Worm (Caenorhabditis elegans) whole organism, late embryonic: ENCODE measurements around the gene rpl-32.

Experiments
- C08G9.2 ChIP-seq: sonication (generic microtip); optimal IDR thresholded peaks from 2 replicates; lab custom pipeline; 2016; ENCODE audit warnings: mild to moderate bottlenecking, missing genetic modification characterization, moderate library complexity, missing compliant biosample characterization
- C38D4.7 ChIP-seq: fragments of 200-800 bp; sonication (Bioruptor generic); optimal IDR thresholded peaks from 2 replicates; lab custom pipeline; 2018; ENCODE audit warnings: mild to moderate bottlenecking, missing genetic modification characterization, moderate library complexity, missing compliant biosample characterization
- F13H6.1 ChIP-seq: sonication (generic microtip); optimal IDR thresholded peaks from 2 replicates; lab custom pipeline; 2016; ENCODE audit warnings: missing genetic modification characterization, missing compliant biosample characterization
- K02D7.2 ChIP-seq: sonication (generic microtip); optimal IDR thresholded peaks from 2 replicates; lab custom pipeline; 2017; ENCODE audit warnings: mild to moderate bottlenecking, missing genetic modification characterization, missing compliant biosample characterization
- T23F11.4 ChIP-seq: fragments of 200-800 bp; sonication (Bioruptor generic); optimal IDR thresholded peaks from 2 replicates; lab custom pipeline; 2018; ENCODE audit warnings: mild to moderate bottlenecking, missing genetic modification characterization, missing compliant biosample characterization
- ahr-1 ChIP-seq: sonication (generic microtip); optimal IDR thresholded peaks from 2 replicates; lab custom pipeline; 2016; ENCODE audit warnings: missing genetic modification characterization, missing compliant biosample characterization
- ceh-18 ChIP-seq: sonication (generic microtip); optimal IDR thresholded peaks from 2 replicates; lab custom pipeline; 2016; ENCODE audit warnings: missing genetic modification characterization, missing compliant biosample characterization
- ceh-2 ChIP-seq: sonication (generic microtip); optimal IDR thresholded peaks from 2 replicates; lab custom pipeline; 2016; ENCODE audit warnings: missing genotype, missing genetic modification characterization, missing compliant biosample characterization
- ceh-22 ChIP-seq: sonication (generic microtip); optimal IDR thresholded peaks from 2 replicates; lab custom pipeline; 2017; ENCODE audit warnings: missing biosample characterization, missing genetic modification characterization
- ceh-24 ChIP-seq: sonication (generic microtip); optimal IDR thresholded peaks from 2 replicates; lab custom pipeline; 2016; ENCODE audit warnings: mild to moderate bottlenecking, missing genetic modification characterization, missing compliant biosample characterization
- ceh-31 ChIP-seq: sonication (generic microtip); optimal IDR thresholded peaks from 2 replicates; lab custom pipeline; 2016; ENCODE audit warnings: missing genetic modification characterization, missing compliant biosample characterization
- ceh-34 ChIP-seq: sonication (generic microtip); optimal IDR thresholded peaks from 2 replicates; lab custom pipeline; 2016; ENCODE audit warnings: mild to moderate bottlenecking, missing genetic modification characterization, missing compliant biosample characterization
- ceh-45 ChIP-seq: fragments of 200-800 bp; sonication (Bioruptor generic); IDR thresholded peaks from 2 replicates; pipeline ENCODE4 v1.3.6; 2022; ENCODE audit warnings: missing genetic modification reagents, missing genetic modification characterization, missing compliant biosample characterization
- ceh-48 ChIP-seq: sonication (generic microtip); optimal IDR thresholded peaks from 2 replicates; lab custom pipeline; 2016; ENCODE audit warnings: missing genetic modification characterization, inconsistent platforms, missing compliant biosample characterization
- ceh-6 ChIP-seq: fragments of 200-800 bp; sonication (Bioruptor generic); optimal IDR thresholded peaks from 2 replicates; lab custom pipeline; 2018; ENCODE audit warnings: mild to moderate bottlenecking, missing genetic modification characterization, missing compliant biosample characterization
- dmd-4 ChIP-seq: sonication (generic microtip); optimal IDR thresholded peaks from 2 replicates; lab custom pipeline; 2016; ENCODE audit warnings: borderline replicate concordance, missing genetic modification characterization, missing compliant biosample characterization
- dve-1 ChIP-seq: sonication (generic microtip); optimal IDR thresholded peaks from 2 replicates; lab custom pipeline; 2017; ENCODE audit warnings: antibody characterized with exemption, mild to moderate bottlenecking, missing genetic modification characterization, missing compliant biosample characterization
- elt-4 ChIP-seq: sonication (generic microtip); optimal IDR thresholded peaks from 2 replicates; lab custom pipeline; 2016; ENCODE audit warnings: missing genetic modification characterization, missing compliant biosample characterization
- ets-4 ChIP-seq: sonication (generic microtip); optimal IDR thresholded peaks from 2 replicates; lab custom pipeline; 2016; ENCODE audit warnings: missing genetic modification characterization, missing compliant biosample characterization
- eyg-1 ChIP-seq: sonication (generic microtip); optimal IDR thresholded peaks from 2 replicates; lab custom pipeline; 2016; ENCODE audit warnings: missing genotype, missing genetic modification characterization, missing compliant biosample characterization
- fax-1 ChIP-seq: sonication (generic microtip); optimal IDR thresholded peaks from 2 replicates; lab custom pipeline; 2016; ENCODE audit warnings: missing genotype, missing genetic modification characterization, missing compliant biosample characterization
- fkh-6 ChIP-seq: sonication (generic microtip); optimal IDR thresholded peaks from 2 replicates; lab custom pipeline; 2016; ENCODE audit warnings: missing genetic modification characterization, missing compliant biosample characterization
- gmeb-2 ChIP-seq: sonication (generic microtip); optimal IDR thresholded peaks from 2 replicates; lab custom pipeline; 2016; ENCODE audit warnings: missing genetic modification characterization, inconsistent platforms, missing compliant biosample characterization
- hlh-13 ChIP-seq: fragments of 200-800 bp; sonication (Bioruptor generic); optimal IDR thresholded peaks from 2 replicates; lab custom pipeline; 2018; ENCODE audit warnings: mild to moderate bottlenecking, missing genetic modification characterization, missing compliant biosample characterization
- hlh-15 ChIP-seq: sonication (generic microtip); optimal IDR thresholded peaks from 2 replicates; lab custom pipeline; 2016; ENCODE audit warnings: missing genetic modification characterization, missing compliant biosample characterization
- hlh-30 ChIP-seq: sonication (generic microtip); optimal IDR thresholded peaks from 2 replicates; lab custom pipeline; 2017; ENCODE audit warnings: antibody characterized with exemption, missing genetic modification characterization, missing compliant biosample characterization; ENCODE audit not compliant: insufficient read depth
- hlh-6 ChIP-seq: sonication (generic microtip); optimal IDR thresholded peaks from 2 replicates; lab custom pipeline; 2016; ENCODE audit warnings: missing genotype, missing genetic modification characterization, missing compliant biosample characterization
- hlh-8 ChIP-seq: sonication (generic microtip); optimal IDR thresholded peaks from 2 replicates; lab custom pipeline; 2016; ENCODE audit warnings: missing genotype, missing genetic modification characterization, missing compliant biosample characterization
- lim-6 ChIP-seq: sonication (generic microtip); optimal IDR thresholded peaks from 2 replicates; lab custom pipeline; 2016; ENCODE audit warnings: missing genetic modification characterization, missing compliant biosample characterization
- lin-11 ChIP-seq: fragments of 200-800 bp; sonication (Bioruptor generic); optimal IDR thresholded peaks from 2 replicates; lab custom pipeline; 2018; ENCODE audit warnings: mild to moderate bottlenecking, missing genetic modification characterization, missing compliant biosample characterization
- mec-3 ChIP-seq: sonication (generic microtip); optimal IDR thresholded peaks from 2 replicates; lab custom pipeline; 2016; ENCODE audit warnings: borderline replicate concordance, missing genetic modification characterization, missing compliant biosample characterization
- nfya-1 ChIP-seq: sonication (generic microtip); optimal IDR thresholded peaks from 2 replicates; lab custom pipeline; 2017; ENCODE audit warnings: missing genetic modification characterization, mild to moderate bottlenecking, missing compliant biosample characterization, antibody characterized with exemption, moderate library complexity
- nhr-11 ChIP-seq: fragments of 150-350 bp; optimal IDR thresholded peaks from 2 replicates; lab custom pipeline; 2014; ENCODE audit warnings: missing biosample characterization, missing genetic modification characterization
- npax-4 ChIP-seq: sonication (generic microtip); optimal IDR thresholded peaks from 2 replicates; lab custom pipeline; 2016; ENCODE audit warnings: missing genetic modification characterization, missing compliant biosample characterization
- odd-2 ChIP-seq: sonication (generic microtip); optimal IDR thresholded peaks from 2 replicates; lab custom pipeline; 2017; ENCODE audit warnings: antibody characterized with exemption, mild to moderate bottlenecking, missing genetic modification characterization, missing compliant biosample characterization
- pat-9 ChIP-seq: fragments of 200-800 bp; sonication (Bioruptor generic); optimal IDR thresholded peaks from 2 replicates; lab custom pipeline; 2018; ENCODE audit warnings: mild to moderate bottlenecking, missing genetic modification characterization, moderate library complexity, missing compliant biosample characterization
- pha-2 ChIP-seq: sonication (generic microtip); optimal IDR thresholded peaks from 2 replicates; lab custom pipeline; 2017; ENCODE audit warnings: mild to moderate bottlenecking, missing genetic modification characterization, missing compliant biosample characterization
- pha-4 ChIP-seq: fragments of 150-350 bp; optimal IDR thresholded peaks from 2 replicates; lab custom pipeline; 2018; ENCODE audit warnings: missing biosample characterization, missing genetic modification reagents, missing genetic modification characterization
- pqm-1 ChIP-seq: sonication (generic microtip); optimal IDR thresholded peaks from 2 replicates; lab custom pipeline; 2016; ENCODE audit warnings: missing genetic modification characterization, missing compliant biosample characterization
- ref-2 ChIP-seq: sonication (generic microtip); optimal IDR thresholded peaks from 2 replicates; lab custom pipeline; 2016; ENCODE audit warnings: missing genetic modification characterization, missing compliant biosample characterization
- rnt-1 ChIP-seq: sonication (generic microtip); optimal IDR thresholded peaks from 2 replicates; lab custom pipeline; 2016; ENCODE audit warnings: missing genetic modification characterization, missing compliant biosample characterization
- sdc-2 ChIP-seq: sonication (generic microtip); optimal IDR thresholded peaks from 2 replicates; lab custom pipeline; 2016; ENCODE audit warnings: missing genotype, missing genetic modification characterization, missing compliant biosample characterization
- sox-2 ChIP-seq: fragments of 200-800 bp; sonication (Bioruptor generic); IDR thresholded peaks from 2 replicates; pipeline ENCODE4 v1.3.6; 2022; ENCODE audit warnings: missing genetic modification reagents, missing genetic modification characterization, missing compliant biosample characterization
- sox-4 ChIP-seq: sonication (generic microtip); optimal IDR thresholded peaks from 2 replicates; lab custom pipeline; 2017; ENCODE audit warnings: mild to moderate bottlenecking, missing genetic modification characterization, inconsistent platforms, missing compliant biosample characterization
- syd-9 ChIP-seq: sonication (generic microtip); optimal IDR thresholded peaks from 2 replicates; lab custom pipeline; 2016; ENCODE audit warnings: mild to moderate bottlenecking, missing genetic modification characterization, moderate library complexity, missing compliant biosample characterization
- tbx-2 ChIP-seq: sonication (generic microtip); optimal IDR thresholded peaks from 2 replicates; lab custom pipeline; 2016; ENCODE audit warnings: missing genetic modification characterization, missing compliant biosample characterization
- tbx-7 ChIP-seq: sonication (generic microtip); optimal IDR thresholded peaks from 2 replicates; lab custom pipeline; 2016; ENCODE audit warnings: missing genotype, missing genetic modification characterization, missing compliant biosample characterization
- unc-42 ChIP-seq: sonication (generic microtip); optimal IDR thresholded peaks from 2 replicates; lab custom pipeline; 2016; ENCODE audit warnings: missing genotype, missing genetic modification characterization, missing compliant biosample characterization
- unc-55 ChIP-seq: sonication (generic microtip); optimal IDR thresholded peaks from 2 replicates; lab custom pipeline; 2017; ENCODE audit warnings: missing biosample characterization, missing genetic modification reagents, missing genetic modification characterization
- zip-5 ChIP-seq: sonication (generic microtip); optimal IDR thresholded peaks from 2 replicates; lab custom pipeline; 2016; ENCODE audit warnings: missing genetic modification characterization, missing compliant biosample characterization

The rpl-32 gene

ce11 chrII:9061099-9061498, 4.2 kb upstream of the rpl-32 start, which contains the start of gene T24B8.3:
Gene T24B8.3 (minus strand): TSS chrII:9061137.
- TF ChIP-seq ref-2, result no peak
- no peak for TF ChIP-seq nhr-11 (tag; lab: Kevin White, UChicago)
- TF ChIP-seq ceh-48 (tag; lab: Kevin White, UChicago), result no peak
- no peak for TF ChIP-seq F13H6.1 (tag; lab: Kevin White, UChicago)
- no peak for TF ChIP-seq ceh-18 (tag; lab: Kevin White, UChicago)
- TF ChIP-seq hlh-13 (GFP tag; lab: Kevin White, UChicago), result no peak
- TF ChIP-seq ceh-22 (tag; lab: Kevin White, UChicago), result no peak
- TF ChIP-seq npax-4, result no peak
- TF ChIP-seq mec-3 (tag; lab: Kevin White, UChicago), result no peak
- no peak for TF ChIP-seq C08G9.2 (tag; lab: Kevin White, UChicago)
- no peak for TF ChIP-seq eyg-1 (tag; lab: Kevin White, UChicago)
- TF ChIP-seq ceh-2 (tag; lab: Kevin White, UChicago), result no peak

DNA sequence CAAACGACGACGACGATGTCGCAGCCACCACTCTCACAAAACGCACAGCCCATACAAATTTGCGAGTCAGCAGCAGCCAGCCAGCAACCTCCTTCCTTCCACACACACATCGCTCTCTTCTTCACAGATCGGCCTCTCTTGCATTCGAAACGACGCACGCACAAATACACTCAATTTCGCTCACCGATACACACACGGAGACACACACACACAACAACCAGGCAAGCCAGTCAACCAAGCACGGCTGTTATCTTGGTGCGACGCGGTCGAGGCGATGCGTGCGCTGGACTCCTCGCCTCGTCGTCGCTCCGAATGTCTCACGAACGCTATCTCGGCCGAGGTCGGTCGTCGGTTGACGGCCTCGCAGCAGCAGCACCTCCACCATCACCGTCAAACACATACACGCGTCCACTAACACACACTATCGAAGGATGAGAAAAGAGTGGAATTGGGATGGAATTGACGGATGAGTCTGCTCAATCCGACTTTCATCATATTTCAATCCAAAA, 3.5 kb upstream of the rpl-32 start:
- TF ChIP-seq lim-6 (no peak), hlh-13 (GFP tag; lab: Kevin White, UChicago) (peak; percentile 43), dve-1 (tag; lab: Kevin White, UChicago) (peak; percentile 93), K02D7.2 (peak; percentile 40), nfya-1 (tag; lab: Kevin White, UChicago) (peak; percentile 95), ceh-45 (GFP tag; lab: Robert Waterston, UW) (no peak), sox-2 (GFP tag; lab: Robert Waterston, UW) (peak; percentile 5; the same call in 1 of the 2 replicates), fkh-6 (tag; lab: Kevin White, UChicago) (peak; percentile 36), ceh-22 (tag; lab: Kevin White, UChicago) (no peak), tbx-2 (tag; lab: Kevin White, UChicago) (peak; percentile 96), F13H6.1 (tag; lab: Kevin White, UChicago) (peak; percentile 78), hlh-30 (tag; lab: Kevin White, UChicago) (peak; percentile 44), tbx-7 (tag; lab: Kevin White, UChicago) (peak; percentile 42), gmeb-2 (tag; lab: Kevin White, UChicago) (no peak), hlh-15 (peak; percentile 3), rnt-1 (tag; lab: Kevin White, UChicago) (peak; percentile 96), pqm-1 (tag; lab: Kevin White, UChicago) (no peak), pha-2 (tag; lab: Kevin White, UChicago) (peak; percentile 76), fax-1 (tag; lab: Kevin White, UChicago) (peak; percentile 3), sox-4 (peak; percentile 44), pha-4 (tag; lab: Kevin White, UChicago) (no peak), syd-9 (tag; lab: Kevin White, UChicago) (peak; percentile 85), ceh-48 (tag; lab: Kevin White, UChicago) (peak; percentile 56), sdc-2 (peak; percentile 42), ahr-1 (peak; percentile 36), ceh-6 (GFP tag; lab: Kevin White, UChicago) (peak; percentile 68), lin-11 (peak; percentile 37), zip-5 (tag; lab: Kevin White, UChicago) (peak; percentile 2), pat-9 (peak; percentile 82), C38D4.7 (GFP tag; lab: Kevin White, UChicago) (no peak), elt-4 (tag; lab: Kevin White, UChicago) (no peak), T23F11.4 (peak; percentile 63), hlh-8 (tag; lab: Kevin White, UChicago) (peak; percentile 80), nhr-11 (tag; lab: Kevin White, UChicago) (no peak), unc-55 (GFP tag; lab: Kevin White, UChicago) (peak; percentile 81), ceh-24 (tag; lab: Kevin White, UChicago) (no peak), ref-2 (peak; percentile 93), ets-4 (tag; lab: Kevin White, UChicago) (peak; percentile 35), ceh-34 (tag; lab: Kevin White, UChicago) (peak; percentile 91), hlh-6 (tag; lab: Kevin White, UChicago) (peak; percentile 84), dmd-4 (peak; percentile 62), ceh-31 (tag; lab: Kevin White, UChicago) (peak; percentile 95), unc-42 (tag; lab: Kevin White, UChicago) (peak; percentile 87), odd-2 (tag; lab: Kevin White, UChicago) (no peak)
